Fruit fly (Drosophila melanogaster): ENCODE measurements around the gene kar.

kar gene

dm6 chr3R:12715253-12715652, 26.1 kb upstream of the kar start:
- no peak for TF ChIP-seq Mnt (GFP tag; optimal IDR thresholded peaks at IDR 0.05)
- no peak for TF ChIP-seq pad (GFP tag; optimal IDR thresholded peaks at IDR 0.05)
- peak; percentile 38 for TF ChIP-seq CG33017 (tag; optimal IDR thresholded peaks at IDR 0.05)
- TF ChIP-seq toe (GFP tag; optimal IDR thresholded peaks at IDR 0.05) = no peak
- TF ChIP-seq Crg-1 (GFP tag; optimal IDR thresholded peaks at IDR 0.05) = no peak
- no peak for TF ChIP-seq tj (GFP tag; optimal IDR thresholded peaks at IDR 0.05)
- no peak for TF ChIP-seq Clk (GFP tag; optimal IDR thresholded peaks at IDR 0.05)
- TF ChIP-seq CG7045 (GFP tag; optimal IDR thresholded peaks at IDR 0.05) = no peak
- TF ChIP-seq ovo (GFP tag; optimal IDR thresholded peaks at IDR 0.05) = no peak
- TF ChIP-seq CG11617 (GFP tag; optimal IDR thresholded peaks at IDR 0.05) = no peak
- TF ChIP-seq CG14711 (tag; optimal IDR thresholded peaks at IDR 0.05) = no peak
- TF ChIP-seq kay (GFP tag; ENCODE audit: borderline replicate concordance) = no peak
- TF ChIP-seq CG5204 (GFP tag; optimal IDR thresholded peaks at IDR 0.05) = no peak
- no peak for TF ChIP-seq cnc (optimal IDR thresholded peaks at IDR 0.05)
- TF ChIP-seq Hr96 (GFP tag; optimal IDR thresholded peaks at IDR 0.05) = no peak
- TF ChIP-seq CG1620 (GFP tag; optimal IDR thresholded peaks at IDR 0.05) = no peak
- TF ChIP-seq CG12768 (GFP tag; optimal IDR thresholded peaks at IDR 0.05) = peak; percentile 19
- TF ChIP-seq cic (GFP tag; optimal IDR thresholded peaks at IDR 0.05) = peak; percentile 30
- no peak for TF ChIP-seq CG7101 (tag; optimal IDR thresholded peaks at IDR 0.05)
- no peak for TF ChIP-seq bab1 (GFP tag; optimal IDR thresholded peaks at IDR 0.05)

DNA sequence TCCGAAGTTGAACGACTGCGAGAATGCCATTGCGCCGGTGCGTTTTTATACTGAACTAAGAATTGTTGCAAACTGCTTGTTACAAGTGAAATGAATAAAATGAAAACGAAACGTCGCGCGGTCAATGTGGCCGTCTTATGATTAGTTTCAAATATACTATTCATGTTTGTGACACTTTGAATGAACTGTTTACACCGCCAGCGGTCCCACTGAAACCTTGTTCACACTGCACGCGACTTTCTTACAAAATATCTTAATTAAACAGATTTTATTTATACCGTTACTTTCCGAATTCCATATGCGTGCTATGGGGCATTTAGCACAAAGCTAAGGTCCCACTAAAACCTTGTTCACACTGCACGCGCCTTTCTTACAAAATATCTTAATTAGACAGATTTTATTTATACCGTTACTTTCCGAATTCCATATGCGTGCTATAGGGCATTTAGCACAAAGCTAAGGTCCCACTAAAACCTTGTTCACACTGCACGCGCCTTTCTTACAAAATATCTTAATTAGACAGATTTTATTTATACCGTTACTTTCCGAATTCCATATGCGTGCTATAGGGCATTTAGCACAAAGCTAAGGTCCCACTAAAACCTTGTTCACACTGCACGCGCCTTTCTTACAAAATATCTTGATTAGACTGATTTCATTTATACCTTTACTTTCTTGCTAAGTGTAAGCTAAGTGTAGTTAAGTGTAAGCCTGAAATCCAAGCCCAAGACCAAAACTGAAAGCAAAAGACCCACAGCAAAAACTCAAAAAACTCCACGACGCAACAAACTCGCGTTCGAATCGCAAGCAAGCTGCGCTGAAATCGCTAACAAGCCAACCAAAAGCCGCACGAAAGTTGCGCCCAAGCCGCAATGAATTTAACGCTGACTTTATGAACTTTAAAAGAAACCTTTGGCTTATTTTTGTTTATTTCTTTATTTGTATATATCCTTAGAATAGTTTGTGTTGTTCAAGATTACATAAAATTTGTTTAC, 23.3 kb upstream of the kar start, which contains the start of gene PolQ:
TSS of gene PolQ (minus strand) at position 122 of the 995 bp plus-strand sequence.
- peak; percentile 24 for TF ChIP-seq bab1 (GFP tag; optimal IDR thresholded peaks at IDR 0.05)

DNA sequence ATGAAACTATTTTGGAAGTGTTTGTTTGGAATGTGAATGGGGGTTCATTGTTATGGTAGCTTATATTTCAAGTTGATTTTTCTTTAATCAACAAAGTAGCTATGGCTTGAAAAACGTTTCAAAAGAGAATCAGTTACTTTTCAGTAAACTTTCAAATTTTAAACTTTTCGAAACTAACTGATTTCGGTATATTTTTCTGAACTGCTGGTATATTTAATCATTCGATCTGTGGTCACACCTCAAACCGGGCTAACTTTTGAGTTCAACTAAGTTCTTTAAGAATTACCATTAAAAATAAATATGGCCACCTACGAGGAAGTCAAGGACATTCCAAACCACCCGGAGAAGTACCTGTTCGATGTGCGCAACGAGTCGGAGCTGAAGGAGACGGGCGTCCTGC, 15.7 kb upstream of the kar start, which contains the start of gene CG12279:
TSS of gene CG12279 (plus strand) at position 234 of the 400 bp plus-strand sequence.
- no peak for TF ChIP-seq Mnt (GFP tag; optimal IDR thresholded peaks at IDR 0.05)
- TF ChIP-seq kay (GFP tag; ENCODE audit: borderline replicate concordance) = no peak
- TF ChIP-seq CG33017 (tag; optimal IDR thresholded peaks at IDR 0.05) = no peak
- TF ChIP-seq toe (GFP tag; optimal IDR thresholded peaks at IDR 0.05) = no peak
- no peak for TF ChIP-seq CG5204 (GFP tag; optimal IDR thresholded peaks at IDR 0.05)
- TF ChIP-seq CG14711 (tag; optimal IDR thresholded peaks at IDR 0.05) = no peak
- no peak for TF ChIP-seq Hr96 (GFP tag; optimal IDR thresholded peaks at IDR 0.05)
- no peak for TF ChIP-seq cic (GFP tag; optimal IDR thresholded peaks at IDR 0.05)
- TF ChIP-seq CG11617 (GFP tag; optimal IDR thresholded peaks at IDR 0.05) = no peak
- TF ChIP-seq tj (GFP tag; optimal IDR thresholded peaks at IDR 0.05) = no peak
- TF ChIP-seq cnc (optimal IDR thresholded peaks at IDR 0.05) = no peak
- no peak for TF ChIP-seq bab1 (GFP tag; optimal IDR thresholded peaks at IDR 0.05)
- no peak for TF ChIP-seq CG12768 (GFP tag; optimal IDR thresholded peaks at IDR 0.05)

- TF ChIP-seq CG33017 (tag; optimal IDR thresholded peaks at IDR 0.05) (no peak), tj (GFP tag; optimal IDR thresholded peaks at IDR 0.05) (no peak), Hr96 (GFP tag; optimal IDR thresholded peaks at IDR 0.05) (no peak), CG1620 (GFP tag; optimal IDR thresholded peaks at IDR 0.05) (no peak), Crg-1 (GFP tag; optimal IDR thresholded peaks at IDR 0.05) (no peak), Mnt (GFP tag; optimal IDR thresholded peaks at IDR 0.05) (no peak), bab1 (GFP tag; optimal IDR thresholded peaks at IDR 0.05) (no peak), pad (GFP tag; optimal IDR thresholded peaks at IDR 0.05) (no peak), CG12768 (GFP tag; optimal IDR thresholded peaks at IDR 0.05) (no peak), cnc (optimal IDR thresholded peaks at IDR 0.05) (no peak), CG7101 (tag; optimal IDR thresholded peaks at IDR 0.05) (no peak), kay (GFP tag; ENCODE audit: borderline replicate concordance) (no peak)
These were observed 12.9 kb upstream of the kar start for dm6 chr3R:12701994-12702494.

DNA sequence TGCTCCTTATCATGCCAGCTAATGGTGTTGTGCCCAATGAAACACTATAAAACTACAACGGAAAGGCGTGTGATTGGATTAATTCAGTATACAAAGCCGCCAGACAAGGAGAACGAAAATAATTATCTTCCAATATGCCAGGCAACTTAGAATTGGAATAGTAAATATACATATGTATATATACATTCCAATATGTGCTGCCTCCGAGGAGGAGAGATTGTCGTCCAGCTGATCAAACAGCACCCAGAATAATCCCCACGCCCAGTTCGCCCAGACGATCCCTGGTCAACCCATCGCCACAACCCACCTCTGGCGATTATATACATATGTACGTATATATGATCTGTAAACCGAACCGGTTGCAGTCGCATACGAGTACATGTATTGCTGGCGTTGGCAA, 12.1 kb upstream of the kar start:
- TF ChIP-seq Clk (GFP tag; optimal IDR thresholded peaks at IDR 0.05) = no peak

DNA sequence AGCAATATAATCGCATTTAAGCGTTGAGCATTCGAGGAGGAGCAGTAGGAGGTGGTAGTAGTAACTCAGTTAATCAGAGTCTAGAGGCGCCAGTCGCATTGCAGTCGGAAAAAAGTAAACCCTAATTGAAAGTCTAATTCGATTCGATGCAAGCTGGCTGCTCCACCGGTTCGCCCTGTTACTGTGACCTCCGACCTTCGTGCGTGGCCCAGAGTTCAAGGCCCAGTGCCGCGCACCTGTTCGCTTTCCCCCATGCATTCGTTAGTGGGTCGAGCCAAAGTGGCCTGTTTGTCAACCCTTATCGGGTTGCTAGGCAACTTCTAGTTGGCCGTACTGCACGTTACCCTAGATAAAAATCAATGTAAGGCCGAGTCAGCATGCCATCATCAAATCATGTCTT, 11.3 kb upstream of the kar start:
- no peak for TF ChIP-seq Crg-1 (GFP tag; optimal IDR thresholded peaks at IDR 0.05)
- TF ChIP-seq ovo (GFP tag; optimal IDR thresholded peaks at IDR 0.05) = no peak
- no peak for TF ChIP-seq cic (GFP tag; optimal IDR thresholded peaks at IDR 0.05)
- TF ChIP-seq cnc (optimal IDR thresholded peaks at IDR 0.05) = no peak
- no peak for TF ChIP-seq Clk (GFP tag; optimal IDR thresholded peaks at IDR 0.05)
- TF ChIP-seq CG7045 (GFP tag; optimal IDR thresholded peaks at IDR 0.05) = no peak
- TF ChIP-seq CG14711 (tag; optimal IDR thresholded peaks at IDR 0.05) = no peak
- no peak for TF ChIP-seq CG11617 (GFP tag; optimal IDR thresholded peaks at IDR 0.05)
- no peak for TF ChIP-seq tj (GFP tag; optimal IDR thresholded peaks at IDR 0.05)
- no peak for TF ChIP-seq CG7101 (tag; optimal IDR thresholded peaks at IDR 0.05)
- no peak for TF ChIP-seq pad (GFP tag; optimal IDR thresholded peaks at IDR 0.05)
- no peak for TF ChIP-seq bab1 (GFP tag; optimal IDR thresholded peaks at IDR 0.05)
- TF ChIP-seq Mnt (GFP tag; optimal IDR thresholded peaks at IDR 0.05) = no peak
- no peak for TF ChIP-seq CG1620 (GFP tag; optimal IDR thresholded peaks at IDR 0.05)
- no peak for TF ChIP-seq kay (GFP tag; ENCODE audit: borderline replicate concordance)
- no peak for TF ChIP-seq CG5204 (GFP tag; optimal IDR thresholded peaks at IDR 0.05)
- TF ChIP-seq CG12768 (GFP tag; optimal IDR thresholded peaks at IDR 0.05) = no peak
- TF ChIP-seq CG33017 (tag; optimal IDR thresholded peaks at IDR 0.05) = no peak
- TF ChIP-seq Hr96 (GFP tag; optimal IDR thresholded peaks at IDR 0.05) = no peak
